Fruit fly (Drosophila melanogaster): ENCODE measurements around the gene IPIP.

IPIP gene

DNA sequence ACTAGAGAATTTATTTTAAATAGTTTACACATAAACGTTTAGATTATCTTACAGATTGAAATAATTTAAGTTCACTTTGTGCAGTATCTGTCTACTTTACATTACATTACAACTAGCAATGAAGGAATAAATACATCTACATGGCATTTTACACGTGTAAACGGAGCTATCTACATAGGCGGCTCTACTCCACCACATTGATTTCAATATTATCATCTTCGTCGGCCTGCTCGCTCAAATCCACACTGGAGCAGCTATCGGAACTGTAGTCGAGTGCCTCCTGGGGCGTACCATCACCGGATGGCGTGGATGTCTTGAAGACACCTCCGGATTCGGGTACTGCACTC lies 34.8 kb upstream of the IPIP start:
- TF ChIP-seq bbx (GFP tag; IDR thresholded peaks at IDR 0.05; ENCODE audit: partially characterized antibody): peak; percentile 65
- TF ChIP-seq CG16813 (GFP tag; IDR thresholded peaks at IDR 0.05; ENCODE audit: partially characterized antibody): peak; percentile 64
- TF ChIP-seq CG15011 (GFP tag; optimal IDR thresholded peaks at IDR 0.05): no peak
- TF ChIP-seq CG8388 (GFP tag; optimal IDR thresholded peaks at IDR 0.05): no peak
- TF ChIP-seq dati (GFP tag; IDR thresholded peaks at IDR 0.05): no peak
- TF ChIP-seq Scr (GFP tag; IDR thresholded peaks at IDR 0.05; ENCODE audit: partially characterized antibody): peak; percentile 37; the same call in 1 of the 2 replicates
- TF ChIP-seq Nf-YA (GFP tag; IDR thresholded peaks at IDR 0.05): no peak
- TF ChIP-seq vnd (GFP tag; IDR thresholded peaks at IDR 0.05; ENCODE audit: partially characterized antibody): peak; percentile 33; the same call in 1 of the 3 replicates
- TF ChIP-seq CG6791 (GFP tag; IDR thresholded peaks at IDR 0.05; ENCODE audit: partially characterized antibody): peak; percentile 51; the same call in 1 of the 3 replicates
- TF ChIP-seq CTCF (GFP tag; optimal IDR thresholded peaks at IDR 0.05): peak; percentile 65
- TF ChIP-seq Bgb (GFP tag; IDR thresholded peaks at IDR 0.05; ENCODE audit: partially characterized antibody): peak; percentile 65
- no peak for TF ChIP-seq Trl (optimal IDR thresholded peaks at IDR 0.05)
- no peak for TF ChIP-seq Trl (GFP tag; optimal IDR thresholded peaks at IDR 0.05)
- TF ChIP-seq CG10543 (GFP tag; optimal IDR thresholded peaks at IDR 0.05): no peak
- no peak for TF ChIP-seq ranshi (GFP tag; IDR thresholded peaks at IDR 0.05)
- TF ChIP-seq amos (GFP tag; IDR thresholded peaks at IDR 0.05; ENCODE audit: partially characterized antibody): peak; percentile 64
- peak; percentile 47; the same call in 2 of the 3 replicates for TF ChIP-seq knrl (GFP tag; IDR thresholded peaks at IDR 0.05; ENCODE audit: partially characterized antibody)

dm6 chr2L:6019352-6020131 lies 28.3 kb upstream of the IPIP start, which contains the start of gene H2.0:
Gene H2.0, minus strand, starts transcription at chr2L:6019402.
- peak; percentile 59; the same call in 1 of the 2 replicates for TF ChIP-seq Nf-YA (GFP tag; IDR thresholded peaks at IDR 0.05)
- TF ChIP-seq Spps (tag; optimal IDR thresholded peaks at IDR 0.05): peak; percentile 13
- TF ChIP-seq CG1024 (GFP tag; IDR thresholded peaks at IDR 0.05): 0 out of 2 replicates have a peak, but pooled peaks have one; percentile 17
- TF ChIP-seq dati (GFP tag; IDR thresholded peaks at IDR 0.05): no peak
- TF ChIP-seq ara (GFP tag; IDR thresholded peaks at IDR 0.05): 0 out of 2 replicates have a peak, but pooled peaks have one; percentile 26
- no peak for TF ChIP-seq dan (GFP tag; IDR thresholded peaks at IDR 0.05)
- no peak for TF ChIP-seq CG2889 (GFP tag; IDR thresholded peaks at IDR 0.05)
- peak; percentile 37 for TF ChIP-seq gcm (GFP tag; optimal IDR thresholded peaks at IDR 0.05)
- TF ChIP-seq dm (GFP tag; optimal IDR thresholded peaks at IDR 0.05): peak; percentile 5
- TF ChIP-seq fd64A (GFP tag; optimal IDR thresholded peaks at IDR 0.05): peak; percentile 22
- TF ChIP-seq lilli (GFP tag; optimal IDR thresholded peaks at IDR 0.05): peak; percentile 22
- peak; percentile 24 for TF ChIP-seq ac (GFP tag; optimal IDR thresholded peaks at IDR 0.05)
- TF ChIP-seq D19A (tag; optimal IDR thresholded peaks at IDR 0.05): peak; percentile 35
- peak in 1 of 2 experiments; percentile 49 for TF ChIP-seq chif (GFP tag; optimal IDR thresholded peaks at IDR 0.05)
- TF ChIP-seq Optix (GFP tag; IDR thresholded peaks at IDR 0.05): 0 out of 3 replicates have a peak, but pooled peaks have one; percentile 16
- 0 out of 2 replicates have a peak, but pooled peaks have one; percentile 11 for TF ChIP-seq Rfx (GFP tag; IDR thresholded peaks at IDR 0.05)
- no peak for TF ChIP-seq CG32772 (GFP tag; IDR thresholded peaks at IDR 0.05)
- TF ChIP-seq CG1603 (tag; optimal IDR thresholded peaks at IDR 0.05): peak; percentile 57
- TF ChIP-seq CG10209 (GFP tag; optimal IDR thresholded peaks at IDR 0.05): peak; percentile 38
- no peak for TF ChIP-seq Mrtf (GFP tag; IDR thresholded peaks at IDR 0.05)
- TF ChIP-seq CG12769 (tag; optimal IDR thresholded peaks at IDR 0.05): peak; percentile 34
- TF ChIP-seq CG2875 (GFP tag; optimal IDR thresholded peaks at IDR 0.05): peak; percentile 20
- peak; percentile 31; the same call in 1 of the 2 replicates for TF ChIP-seq CG6689 (GFP tag; IDR thresholded peaks at IDR 0.05)
- TF ChIP-seq Usf (GFP tag; optimal IDR thresholded peaks at IDR 0.05): no peak
- TF ChIP-seq Tbp (GFP tag; optimal IDR thresholded peaks at IDR 0.05): no peak
- TF ChIP-seq Xbp1 (GFP tag; optimal IDR thresholded peaks at IDR 0.05): peak; percentile 22
- TF ChIP-seq unpg (GFP tag; optimal IDR thresholded peaks at IDR 0.05): peak; percentile 18
- no peak for TF ChIP-seq prd (optimal IDR thresholded peaks at IDR 0.05)
- peak; percentile 50; the same call in 2 of the 3 replicates for TF ChIP-seq prd (GFP tag; IDR thresholded peaks at IDR 0.05)
- peak; percentile 8 for TF ChIP-seq CG2202 (tag; optimal IDR thresholded peaks at IDR 0.05)
- 0 out of 3 replicates have a peak, but pooled peaks have one; percentile 49 for TF ChIP-seq otp (GFP tag; IDR thresholded peaks at IDR 0.05)
- peak; percentile 23 for TF ChIP-seq trem (tag; optimal IDR thresholded peaks at IDR 0.05)
- peak in 1 of 2 experiments; percentile 23 for TF ChIP-seq dpn (GFP tag; optimal IDR thresholded peaks at IDR 0.05)
